Fruit fly (Drosophila melanogaster) whole organism, wandering third instar larva: ENCODE measurements around the gene PolE1.

ENCODE experiments used
- Abd-B ChIP-seq: fragments of >200 bp; optimal IDR thresholded peaks from 2 replicates; lab custom pipeline; 2017; ENCODE audit warnings: missing biosample characterization, missing genetic modification characterization
- CG32264 ChIP-seq: fragments of 200-800 bp; sonication (Bioruptor generic); optimal IDR thresholded peaks from 2 replicates; lab custom pipeline; 2016; ENCODE audit warnings: missing biosample characterization, missing genetic modification characterization
- Dfd ChIP-seq: fragments of >200 bp; optimal IDR thresholded peaks from 2 replicates; lab custom pipeline; 2017; ENCODE audit warnings: missing biosample characterization, missing genetic modification characterization
- Dif ChIP-seq: fragments of 200-275, 200-300 bp; sonication (Bioruptor generic); optimal IDR thresholded peaks from 2 replicates; lab custom pipeline; 2018; ENCODE audit warnings: missing biosample characterization, missing genetic modification characterization; ENCODE audit not compliant: partially characterized antibody
- GATAd ChIP-seq: sonication (Bioruptor generic); optimal IDR thresholded peaks from 2 replicates; lab custom pipeline; 2016; ENCODE audit warnings: missing biosample characterization, missing genetic modification characterization
- HLH106 ChIP-seq: fragments of 200-800 bp; optimal IDR thresholded peaks from 3 replicates; lab custom pipeline; 2019; ENCODE audit warnings: missing biosample characterization, mild to moderate bottlenecking, missing genetic modification characterization, moderate library complexity
- Hr78 ChIP-seq: fragments of >200 bp; optimal IDR thresholded peaks from 2 replicates; lab custom pipeline; 2017; ENCODE audit warnings: missing biosample characterization, missing genetic modification characterization
- Hr83 ChIP-seq: fragments of 200-300 bp; sonication (Bioruptor generic); optimal IDR thresholded peaks from 2 replicates; lab custom pipeline; 2016; ENCODE audit warnings: missing biosample characterization, mild to moderate bottlenecking, missing genetic modification characterization, moderate library complexity; ENCODE audit not compliant: poor library complexity, severe bottlenecking
- Mio ChIP-seq: sonication (Bioruptor generic); optimal IDR thresholded peaks from 2 replicates; lab custom pipeline; 2016; ENCODE audit warnings: missing biosample characterization, missing genetic modification characterization
- Myc ChIP-seq: fragments of >200 bp; optimal IDR thresholded peaks from 2 replicates; lab custom pipeline; 2017
- N ChIP-seq: fragments of >200 bp; optimal IDR thresholded peaks from 2 replicates; lab custom pipeline; 2018; ENCODE audit warnings: missing biosample characterization, missing external identifiers, missing genetic modification characterization
- OdsH ChIP-seq: fragments of 200-800 bp; sonication (Bioruptor generic); optimal IDR thresholded peaks from 2 replicates; lab custom pipeline; 2016; ENCODE audit warnings: missing biosample characterization, mild to moderate bottlenecking, missing genetic modification characterization
- Rel ChIP-seq, 2 experiments: fragments of 200-800 bp; sonication (Bioruptor generic) in 1 of 2; optimal IDR thresholded peaks; 2 replicates in 1 of 2; 3 replicates in 1 of 2; lab custom pipeline; 2016 to 2019; ENCODE audit warnings: mild to moderate bottlenecking in 2 of 2, missing biosample characterization in 2 of 2, missing genetic modification characterization in 2 of 2, moderate library complexity in 1 of 2
- Vsx2 ChIP-seq: fragments of 200-300, 225-300 bp; sonication (Bioruptor generic); optimal IDR thresholded peaks from 2 replicates; lab custom pipeline; 2018; ENCODE audit warnings: missing biosample characterization, missing genetic modification characterization; ENCODE audit not compliant: partially characterized antibody
- br ChIP-seq: fragments of 200-800 bp; sonication (Bioruptor generic); optimal IDR thresholded peaks from 2 replicates; lab custom pipeline; 2016; ENCODE audit warnings: missing biosample characterization, missing genetic modification characterization
- dmrt93B ChIP-seq: fragments of 200-800 bp; sonication (Bioruptor generic); optimal IDR thresholded peaks from 2 replicates; lab custom pipeline; 2018; ENCODE audit warnings: missing biosample characterization, mild to moderate bottlenecking, missing genetic modification characterization
- dsf ChIP-seq: sonication (Bioruptor generic); optimal IDR thresholded peaks from 2 replicates; lab custom pipeline; 2016; ENCODE audit warnings: missing biosample characterization, missing genetic modification characterization, borderline replicate concordance
- ey ChIP-seq: fragments of 200-800 bp; sonication (Bioruptor generic); optimal IDR thresholded peaks from 2 replicates; lab custom pipeline; 2016; ENCODE audit warnings: missing biosample characterization, missing genetic modification characterization
- foxo ChIP-seq, 2 experiments: fragments of 200-800 bp; sonication (Bioruptor generic); optimal IDR thresholded peaks; 2 replicates in 1 of 2; 3 replicates in 1 of 2; lab custom pipeline; 2016 to 2017; ENCODE audit warnings: missing biosample characterization in 2 of 2, missing genetic modification characterization in 2 of 2
- h ChIP-seq: fragments of 200-800 bp; sonication (Bioruptor generic); optimal IDR thresholded peaks from 3 replicates; lab custom pipeline; 2016; ENCODE audit warnings: missing biosample characterization, mild to moderate bottlenecking, missing genetic modification characterization
- jim ChIP-seq: fragments of 175-275, 200-325 bp; sonication (Bioruptor generic); optimal IDR thresholded peaks from 2 replicates; lab custom pipeline; 2016; ENCODE audit warnings: missing biosample characterization, mild to moderate bottlenecking, missing genetic modification characterization
- lola ChIP-seq: fragments of >200 bp; optimal IDR thresholded peaks from 2 replicates; lab custom pipeline; 2017; ENCODE audit warnings: missing biosample characterization, missing genetic modification characterization
- pan ChIP-seq: fragments of >200 bp; optimal IDR thresholded peaks from 2 replicates; lab custom pipeline; 2017
- psq ChIP-seq: fragments of 200-800 bp; sonication (Bioruptor generic); optimal IDR thresholded peaks from 3 replicates; lab custom pipeline; 2017; ENCODE audit warnings: missing biosample characterization, mild to moderate bottlenecking, missing genetic modification characterization, moderate library complexity
- rgr ChIP-seq: fragments of 200-800 bp; sonication (Bioruptor generic); optimal IDR thresholded peaks from 3 replicates; lab custom pipeline; 2016; ENCODE audit warnings: missing biosample characterization, mild to moderate bottlenecking, missing genetic modification characterization
- sv ChIP-seq: fragments of 200-800 bp; sonication (Bioruptor generic); optimal IDR thresholded peaks from 3 replicates; lab custom pipeline; 2016; ENCODE audit warnings: missing biosample characterization, missing genetic modification characterization
- tai ChIP-seq: sonication (Bioruptor generic); optimal IDR thresholded peaks from 2 replicates; lab custom pipeline; 2016; ENCODE audit warnings: missing biosample characterization, missing genetic modification characterization
- usp ChIP-seq: fragments of >200 bp; optimal IDR thresholded peaks from 2 replicates; lab custom pipeline; 2017; ENCODE audit warnings: missing biosample characterization, missing genetic modification characterization
- woc ChIP-seq: sonication (Bioruptor generic); optimal IDR thresholded peaks from 2 replicates; lab custom pipeline; 2016; ENCODE audit warnings: missing biosample characterization, mild to moderate bottlenecking, missing genetic modification characterization

The PolE1 gene

DNA sequence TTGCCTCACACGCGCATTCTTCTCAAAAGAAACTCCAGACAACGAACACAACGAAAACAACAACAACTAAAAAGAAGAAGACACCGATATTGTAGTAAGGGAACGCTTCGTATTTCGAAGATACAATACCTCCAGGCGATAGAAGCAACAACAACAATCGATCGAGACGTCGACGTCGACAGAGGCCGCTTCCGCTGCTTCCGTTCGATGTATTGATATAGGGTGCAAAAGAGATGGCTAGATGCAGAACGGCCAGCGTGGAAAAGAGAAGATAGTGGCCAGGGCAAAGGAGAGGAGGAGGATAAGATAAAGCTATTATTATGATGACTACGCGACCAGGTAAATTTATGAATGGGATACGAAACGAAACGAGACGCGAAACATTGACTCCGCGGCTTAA lies 32.7 kb upstream of the PolE1 start:
- TF ChIP-seq Hr78 (GFP tag; lab: Kevin White, UChicago) (no peak), Myc (no peak), psq (GFP tag; lab: Kevin White, UChicago) (peak; percentile 21)

DNA sequence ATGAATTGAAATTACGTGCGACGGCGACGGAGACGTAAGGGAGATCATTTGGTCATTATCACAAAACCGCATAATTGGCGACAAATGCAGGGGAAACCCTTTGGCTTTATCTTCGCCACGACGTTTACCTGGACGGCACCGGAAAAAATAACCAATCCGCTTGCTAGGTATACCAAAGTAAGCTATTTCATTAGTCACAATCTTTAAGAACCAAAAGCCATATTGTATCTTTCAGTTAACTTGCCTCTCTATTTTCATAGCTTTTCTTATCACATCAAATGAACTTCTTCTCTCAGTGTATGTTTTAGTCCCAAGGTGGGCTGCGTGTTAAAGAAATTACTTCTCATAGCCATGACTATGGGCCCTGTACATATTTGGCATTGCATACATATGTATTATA lies 32.3 kb upstream of the PolE1 start:
- TF ChIP-seq woc (GFP tag; lab: Kevin White, UChicago) (no peak), ey (peak; percentile 10), N (GFP tag; lab: Kevin White, UChicago) (no peak), dsf (GFP tag; lab: Kevin White, UChicago) (no peak), usp (GFP tag; lab: Kevin White, UChicago) (no peak), pan (lab: Kevin White, UChicago) (no peak), HLH106 (tag; lab: Kevin White, UChicago) (no peak), Hr83 (GFP tag; lab: Kevin White, UChicago) (no peak), dmrt93B (GFP tag; lab: Kevin White, UChicago) (no peak), CG32264 (no peak), Mio (GFP tag; lab: Kevin White, UChicago) (no peak), foxo (GFP tag; optimal IDR thresholded peaks at IDR 0.05; lab: Kevin White, UChicago) (peak in 1 of 2 experiments; percentile 5)

DNA sequence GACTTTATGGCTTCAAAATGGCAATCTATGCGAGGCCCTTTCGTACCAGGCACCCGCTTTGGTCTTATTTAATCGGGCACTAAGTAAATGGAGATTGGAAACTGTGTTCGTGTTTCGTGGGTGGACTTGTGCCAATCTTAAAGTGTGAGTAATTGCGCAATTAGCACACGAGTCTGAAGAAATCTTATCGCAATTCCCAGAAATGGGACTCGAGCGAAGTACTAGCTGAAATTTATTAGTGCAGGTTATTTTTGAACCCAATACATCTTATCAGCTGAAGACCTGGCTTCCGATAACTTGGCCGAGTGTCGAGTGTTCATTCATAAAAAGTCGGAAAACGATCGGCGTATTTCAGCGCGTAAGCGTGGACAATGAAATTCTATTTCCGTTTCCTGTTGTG lies 31.1 kb upstream of the PolE1 start:
- TF ChIP-seq h (GFP tag; lab: Kevin White, UChicago), result peak; percentile 77
- TF ChIP-seq dsf (GFP tag; lab: Kevin White, UChicago), result no peak
- no peak for TF ChIP-seq Rel (GFP tag; optimal IDR thresholded peaks at IDR 0.05; lab: Kevin White, UChicago)
- peak; percentile 29 for TF ChIP-seq Rel (tag; optimal IDR thresholded peaks at IDR 0.05; lab: Kevin White, UChicago)
- no peak for TF ChIP-seq GATAd (GFP tag; lab: Kevin White, UChicago)
- no peak for TF ChIP-seq jim (GFP tag; lab: Kevin White, UChicago)
- no peak for TF ChIP-seq br (GFP tag; lab: Kevin White, UChicago)

DNA sequence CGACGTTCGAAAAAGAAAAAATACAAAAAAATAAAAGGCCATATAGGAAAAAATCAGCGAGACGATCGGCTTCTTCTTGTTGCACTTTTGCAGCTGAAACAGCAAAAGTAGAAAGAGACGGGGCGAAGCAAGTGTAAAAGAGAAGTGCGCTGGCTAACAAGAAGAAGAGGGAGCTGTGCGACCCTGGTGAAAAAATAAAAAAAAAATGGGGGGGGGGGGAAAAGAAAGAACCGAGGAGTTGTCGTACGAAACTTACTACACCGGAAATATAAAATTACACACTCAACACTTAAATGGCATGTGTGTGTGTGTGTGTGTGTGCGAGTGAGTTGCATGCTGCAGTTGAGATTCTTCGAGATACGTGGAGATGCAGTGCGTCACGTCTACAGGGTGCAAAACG lies 29.0 kb upstream of the PolE1 start:
- peak; percentile 85 for TF ChIP-seq Dfd
- TF ChIP-seq CG32264, result no peak
- TF ChIP-seq psq (GFP tag; lab: Kevin White, UChicago), result peak; percentile 8

DNA sequence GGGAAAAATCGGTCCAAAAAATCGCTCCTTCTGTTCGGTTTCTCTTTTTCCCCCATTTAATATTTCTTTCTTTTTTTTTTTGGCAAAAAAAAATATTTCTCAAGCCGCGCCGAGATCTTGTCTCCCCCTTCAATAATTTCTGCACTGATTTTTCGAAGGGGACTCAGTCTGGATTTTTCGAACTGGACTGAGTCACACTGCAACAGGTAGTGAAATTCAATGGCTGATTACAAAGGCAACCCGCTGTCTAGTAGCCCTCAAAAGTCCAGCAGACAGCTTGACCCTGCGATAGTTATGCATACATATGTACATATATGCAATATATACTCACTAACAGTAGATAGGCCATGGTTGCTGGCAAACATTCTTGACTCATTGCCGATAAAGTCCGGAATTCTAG lies 27.7 kb upstream of the PolE1 start:
- TF ChIP-seq Myc (no peak), sv (no peak), OdsH (no peak), Dfd (no peak), woc (GFP tag; lab: Kevin White, UChicago) (no peak), lola (GFP tag; lab: Kevin White, UChicago) (no peak), br (GFP tag; lab: Kevin White, UChicago) (no peak), Hr83 (GFP tag; lab: Kevin White, UChicago) (no peak), Hr78 (GFP tag; lab: Kevin White, UChicago) (no peak), tai (GFP tag; lab: Kevin White, UChicago) (no peak), rgr (GFP tag; lab: Kevin White, UChicago) (no peak), Dif (no peak), jim (GFP tag; lab: Kevin White, UChicago) (no peak), HLH106 (tag; lab: Kevin White, UChicago) (no peak), Abd-B (GFP tag; lab: Kevin White, UChicago) (no peak)

DNA sequence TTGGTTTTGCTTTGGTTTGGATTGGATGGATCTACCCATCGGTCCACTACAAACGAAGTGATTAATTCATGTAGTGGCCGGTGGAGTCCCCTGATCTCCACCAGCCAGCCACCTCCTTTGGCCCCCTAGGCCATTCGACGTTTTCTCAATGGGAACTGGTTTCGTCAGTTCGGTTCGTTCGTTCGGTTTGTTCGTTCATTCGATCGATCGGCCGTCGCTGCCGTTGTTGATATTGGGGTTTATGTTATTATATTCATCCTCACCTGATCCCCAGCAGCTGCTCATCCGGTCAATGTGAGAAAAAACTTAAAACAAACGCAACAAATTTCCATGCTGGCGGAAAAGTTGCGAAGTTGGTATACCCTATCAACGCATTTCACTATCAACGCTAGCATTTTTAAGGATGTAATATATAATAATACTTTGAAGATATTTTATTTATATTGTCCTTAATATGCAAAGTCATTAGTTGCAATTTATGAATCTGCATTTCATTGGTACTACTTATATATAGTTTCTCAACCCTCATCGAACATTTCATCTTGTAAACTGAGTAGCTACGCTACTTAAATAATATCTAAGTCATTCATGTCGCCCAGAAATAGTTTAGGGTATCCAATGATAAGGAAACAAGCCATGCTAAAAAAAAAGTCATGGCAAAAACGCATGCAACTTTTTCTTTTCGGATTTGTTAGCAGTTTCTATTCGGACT lies 24.1 kb upstream of the PolE1 start:
- TF ChIP-seq dsf (GFP tag; lab: Kevin White, UChicago) (no peak), Rel (GFP tag; optimal IDR thresholded peaks at IDR 0.05; lab: Kevin White, UChicago) (no peak), Rel (tag; optimal IDR thresholded peaks at IDR 0.05; lab: Kevin White, UChicago) (peak; percentile 48), Vsx2 (GFP tag; lab: Kevin White, UChicago) (peak; percentile 12)
